Worm (Caenorhabditis elegans): ENCODE data around the gene utp-20.

DNA sequence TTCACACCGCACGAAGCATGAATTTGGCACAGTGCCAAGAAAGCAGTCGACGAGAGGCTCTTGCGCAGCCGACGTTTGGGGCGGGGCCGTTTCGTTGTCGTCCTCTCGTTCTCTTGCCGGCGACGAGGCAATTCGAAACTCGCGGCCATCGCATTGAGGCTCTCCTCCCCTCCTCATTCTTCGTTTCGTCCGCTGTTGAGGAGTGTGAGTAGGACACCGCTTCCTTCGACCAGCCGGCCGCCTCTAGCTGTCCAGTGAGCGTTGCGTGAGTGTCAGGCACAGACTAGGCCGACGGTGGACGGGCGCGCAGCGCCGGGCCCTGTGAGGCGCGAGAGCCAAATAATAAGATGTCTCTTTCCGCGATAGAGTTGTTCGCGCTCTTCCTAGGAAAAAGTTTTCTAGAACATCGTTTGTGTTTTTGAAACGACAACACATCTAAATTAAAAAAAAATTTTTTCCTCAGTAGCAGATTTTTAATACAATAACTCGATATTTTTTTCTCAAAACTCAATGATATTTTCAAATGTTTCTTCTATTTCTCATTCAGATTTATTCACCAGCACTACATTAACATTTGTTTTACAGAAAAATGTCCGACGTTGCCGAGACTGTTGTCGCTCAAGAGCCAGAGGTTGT is 44.2 kb upstream of the utp-20 start, which contains the start of the genes T28D9.11 and T28D9.1:
- TF ChIP-seq T22C8.4 (GFP tag; IDR thresholded peaks at IDR 0.05) (no peak), ztf-23 (GFP tag; IDR thresholded peaks at IDR 0.05) (peak; percentile 64; the same call in 1 of the 2 replicates), klf-2 (GFP tag; conservative IDR thresholded peaks at IDR 0.05) (no peak; the same call in 1 of the 2 replicates), flt-1 (GFP tag; IDR thresholded peaks at IDR 0.05) (peak; percentile 64; the same call in 1 of the 2 replicates), tab-1 (GFP tag; IDR thresholded peaks at IDR 0.05) (peak; percentile 65; the same call in 1 of the 2 replicates), cog-1 (tag; optimal IDR thresholded peaks at IDR 0.05) (peak; percentile 29)

Data from whole organism, midembryonic.